Worm (Caenorhabditis elegans): ENCODE results near the gene algn-5.

algn-5 gene

ce11 chrV:4175624-4176023 lies 19.8 kb upstream of the algn-5 start, which contains the start of the genes coh-4 and pid-5:
coh-4 (minus strand) TSS chrV:4175640.
pid-5 (plus strand) TSS chrV:4175882.
- TF ChIP-seq K09A11.1 (tag; optimal IDR thresholded peaks at IDR 0.05; ENCODE audit: insufficient read depth): no peak

ce11 chrV:4181272-4181671 lies 14.1 kb upstream of the algn-5 start:
- no peak for TF ChIP-seq nhr-11 (tag; optimal IDR thresholded peaks at IDR 0.05)
- no peak for TF ChIP-seq nhr-232 (tag; optimal IDR thresholded peaks at IDR 0.05)
- TF ChIP-seq pros-1 (tag; optimal IDR thresholded peaks at IDR 0.05): no peak

ce11 chrV:4181727-4182126 lies 13.7 kb upstream of the algn-5 start:
- TF ChIP-seq hlh-6 (tag; optimal IDR thresholded peaks at IDR 0.05): peak; percentile 52
- TF ChIP-seq ceh-31 (tag; optimal IDR thresholded peaks at IDR 0.05): peak; percentile 61
- no peak for TF ChIP-seq unc-86 (tag; optimal IDR thresholded peaks at IDR 0.05)
- peak; percentile 90 for TF ChIP-seq tbx-2 (tag; optimal IDR thresholded peaks at IDR 0.05)
- TF ChIP-seq ceh-22 (tag; optimal IDR thresholded peaks at IDR 0.05): no peak
- peak; percentile 43 for TF ChIP-seq lim-6 (tag; optimal IDR thresholded peaks at IDR 0.05)
- no peak for TF ChIP-seq hlh-30 (tag; optimal IDR thresholded peaks at IDR 0.05; ENCODE audit: insufficient read depth)
- TF ChIP-seq ahr-1 (tag; optimal IDR thresholded peaks at IDR 0.05): peak; percentile 23
- TF ChIP-seq ref-2 (tag; optimal IDR thresholded peaks at IDR 0.05): no peak
- no peak for TF ChIP-seq ttx-3 (tag; optimal IDR thresholded peaks at IDR 0.05)
- TF ChIP-seq rnt-1 (tag; optimal IDR thresholded peaks at IDR 0.05): peak; percentile 38
- TF ChIP-seq sox-4 (tag; optimal IDR thresholded peaks at IDR 0.05): no peak
- no peak for TF ChIP-seq che-1 (tag; optimal IDR thresholded peaks at IDR 0.05)
- no peak for TF ChIP-seq hlh-13 (GFP tag; optimal IDR thresholded peaks at IDR 0.05)
- TF ChIP-seq ztf-16 (tag; optimal IDR thresholded peaks at IDR 0.05): no peak
- peak; percentile 61 for TF ChIP-seq C08G9.2 (tag; optimal IDR thresholded peaks at IDR 0.05)
- TF ChIP-seq elt-4 (tag; optimal IDR thresholded peaks at IDR 0.05): no peak
- TF ChIP-seq tbx-7 (tag; optimal IDR thresholded peaks at IDR 0.05): peak; percentile 76
- no peak for TF ChIP-seq fkh-10 (GFP tag; optimal IDR thresholded peaks at IDR 0.05)
- no peak for TF ChIP-seq syd-9 (tag; optimal IDR thresholded peaks at IDR 0.05)
- TF ChIP-seq sdc-2 (tag; optimal IDR thresholded peaks at IDR 0.05): no peak
- TF ChIP-seq fkh-6 (tag; optimal IDR thresholded peaks at IDR 0.05): no peak
- TF ChIP-seq pha-4 (tag; optimal IDR thresholded peaks at IDR 0.05): no peak
- no peak for TF ChIP-seq T23F11.4 (GFP tag; optimal IDR thresholded peaks at IDR 0.05)
- TF ChIP-seq elt-2 (tag; optimal IDR thresholded peaks at IDR 0.05): peak; percentile 45
- TF ChIP-seq ceh-9 (tag; optimal IDR thresholded peaks at IDR 0.05): no peak
- peak; percentile 14 for TF ChIP-seq eyg-1 (tag; optimal IDR thresholded peaks at IDR 0.05)
- TF ChIP-seq pqm-1 (tag; optimal IDR thresholded peaks at IDR 0.05): no peak
- TF ChIP-seq ceh-2 (tag; optimal IDR thresholded peaks at IDR 0.05): peak; percentile 61
- TF ChIP-seq madf-2 (tag; optimal IDR thresholded peaks at IDR 0.05): no peak
- peak; percentile 55 for TF ChIP-seq zip-5 (tag; optimal IDR thresholded peaks at IDR 0.05)
- peak; percentile 27 for TF ChIP-seq ceh-14 (tag; optimal IDR thresholded peaks at IDR 0.05)
- peak; percentile 58 for TF ChIP-seq fax-1 (tag; optimal IDR thresholded peaks at IDR 0.05)

ce11 chrV:4182546-4182945 lies 12.8 kb upstream of the algn-5 start:
- TF ChIP-seq K02D7.2 (tag; optimal IDR thresholded peaks at IDR 0.05): no peak
- TF ChIP-seq tbx-7 (tag; optimal IDR thresholded peaks at IDR 0.05): no peak

ce11 chrV:4185885-4186284 lies 9.5 kb upstream of the algn-5 start:
- TF ChIP-seq elt-2 (tag; optimal IDR thresholded peaks at IDR 0.05) (peak; percentile 60), elt-4 (tag; optimal IDR thresholded peaks at IDR 0.05) (no peak), F13H6.1 (tag; optimal IDR thresholded peaks at IDR 0.05) (no peak), hlh-15 (tag; optimal IDR thresholded peaks at IDR 0.05) (no peak)
